Fruit fly (Drosophila melanogaster) whole organism, embryonic: Measurements from ENCODE around the gene MCTS1.
A peak's percentile ranks its signal among the peaks of the same experiment; 100 is the strongest.

Source experiments
- CG10565 ChIP-seq: fragments of 200-800 bp; sonication (Bioruptor generic); optimal IDR thresholded peaks from 3 replicates; lab custom pipeline; 2016; ENCODE audit warnings: missing biosample characterization, mild to moderate bottlenecking, missing genetic modification characterization
- CG10654 ChIP-seq: fragments of 200-800 bp; sonication (Bioruptor generic); optimal IDR thresholded peaks from 2 replicates; lab custom pipeline; 2016; ENCODE audit warnings: missing biosample characterization, missing genetic modification characterization
- CG11695 ChIP-seq: fragments of 200-800 bp; sonication (Bioruptor generic); IDR thresholded peaks from 3 replicates; pipeline ENCODE4 v1.3.6; 2022; ENCODE audit warnings: missing biosample characterization, missing genetic modification characterization
- CG12299 ChIP-seq: fragments of 200-800 bp; sonication (Bioruptor generic); optimal IDR thresholded peaks from 2 replicates; lab custom pipeline; 2018; ENCODE audit warnings: missing biosample characterization, mild to moderate bottlenecking, missing genetic modification characterization
- CG13775 ChIP-seq: fragments of 200-800 bp; sonication (Bioruptor generic); optimal IDR thresholded peaks from 3 replicates; lab custom pipeline; 2017; ENCODE audit warnings: missing biosample characterization, mild to moderate bottlenecking, missing genetic modification characterization
- CG2199 ChIP-seq: fragments of 200-800 bp; sonication (Bioruptor generic); IDR thresholded peaks from 3 replicates; pipeline ENCODE4 v1.3.6; 2022; ENCODE audit warnings: missing biosample characterization, missing genetic modification characterization
- CG3281 ChIP-seq: fragments of 200-800 bp; sonication (Bioruptor generic); optimal IDR thresholded peaks from 3 replicates; lab custom pipeline; 2017; ENCODE audit warnings: missing biosample characterization, mild to moderate bottlenecking, missing genetic modification characterization
- CG3838 ChIP-seq: fragments of 200-800 bp; sonication (Bioruptor generic); optimal IDR thresholded peaks from 3 replicates; lab custom pipeline; 2016; ENCODE audit warnings: missing biosample characterization, missing genetic modification characterization
- CG42726 ChIP-seq: fragments of 200-800 bp; sonication (Bioruptor generic); IDR thresholded peaks from 2 replicates; pipeline ENCODE4 v1.3.6; 2022; ENCODE audit warnings: missing biosample characterization, missing genetic modification characterization; ENCODE audit not compliant: partially characterized antibody
- CG4707 ChIP-seq: fragments of 200-800 bp; sonication (Bioruptor generic); optimal IDR thresholded peaks from 2 replicates; lab custom pipeline; 2018; ENCODE audit warnings: missing biosample characterization, mild to moderate bottlenecking, missing genetic modification characterization, moderate library complexity
- CG6175 ChIP-seq: fragments of 200-800 bp; sonication (Bioruptor generic); IDR thresholded peaks from 3 replicates; pipeline ENCODE4 v1.3.6; 2022; ENCODE audit warnings: missing biosample characterization, missing genetic modification characterization
- CG6654 ChIP-seq: fragments of 200-800 bp; sonication (Bioruptor generic); optimal IDR thresholded peaks from 2 replicates; lab custom pipeline; 2017; ENCODE audit warnings: missing biosample characterization, mild to moderate bottlenecking, missing genetic modification characterization
- CG6689 ChIP-seq: fragments of 200-800 bp; sonication (Bioruptor generic); IDR thresholded peaks from 2 replicates; pipeline ENCODE4 v1.3.6; 2022; ENCODE audit warnings: missing biosample characterization, missing genetic modification characterization
- CG9817 ChIP-seq: fragments of 200-800 bp; sonication (Bioruptor generic); optimal IDR thresholded peaks from 2 replicates; lab custom pipeline; 2018; ENCODE audit warnings: missing biosample characterization, mild to moderate bottlenecking, missing genetic modification characterization, moderate library complexity
- Dad ChIP-seq: fragments of 200-800 bp; sonication (Bioruptor generic); optimal IDR thresholded peaks from 3 replicates; lab custom pipeline; 2016; ENCODE audit warnings: missing biosample characterization, missing genetic modification characterization
- Doc2 ChIP-seq: fragments of 200-800 bp; sonication (Bioruptor generic); IDR thresholded peaks from 2 replicates; pipeline ENCODE4 v1.3.6; 2022; ENCODE audit warnings: missing biosample characterization, missing genetic modification characterization
- E2f1 ChIP-seq: fragments of 200-800 bp; sonication (Bioruptor generic); IDR thresholded peaks from 2 replicates; pipeline ENCODE4 v1.3.6; 2022; ENCODE audit warnings: missing biosample characterization, missing genetic modification characterization
- Fer3 ChIP-seq: fragments of 200-800 bp; sonication (Bioruptor generic); optimal IDR thresholded peaks from 2 replicates; lab custom pipeline; 2018; ENCODE audit warnings: missing biosample characterization, mild to moderate bottlenecking, missing genetic modification characterization, moderate library complexity
- GATAe ChIP-seq: fragments of 200-800 bp; sonication (Bioruptor generic); conservative IDR thresholded peaks from 2 replicates; pipeline ENCODE4 v1.3.6; 2022; ENCODE audit warnings: missing biosample characterization, missing genetic modification characterization
- HLH4C ChIP-seq: fragments of 200-800 bp; sonication (Bioruptor generic); IDR thresholded peaks from 3 replicates; pipeline ENCODE4 v1.3.6; 2022; ENCODE audit warnings: missing biosample characterization, missing genetic modification characterization; ENCODE audit not compliant: partially characterized antibody
- Hand ChIP-seq: fragments of 200-800 bp; sonication (Bioruptor generic); optimal IDR thresholded peaks from 2 replicates; lab custom pipeline; 2017; ENCODE audit warnings: mild to moderate bottlenecking, missing biosample characterization, missing genetic modification reagents, missing genetic modification characterization
- HmgZ ChIP-seq: fragments of 200-800 bp; sonication (Bioruptor generic); optimal IDR thresholded peaks from 2 replicates; lab custom pipeline; 2018; ENCODE audit warnings: missing biosample characterization, mild to moderate bottlenecking, missing genetic modification characterization
- Med ChIP-seq: fragments of 200-800 bp; sonication (Bioruptor generic); peaks from one replicate; lab custom pipeline; 2016; ENCODE audit warnings: missing biosample characterization, missing genetic modification characterization, mild to moderate bottlenecking, inconsistent platforms, moderate library complexity
- NfI ChIP-seq: fragments of 200-800 bp; sonication (Bioruptor generic); optimal IDR thresholded peaks from 3 replicates; lab custom pipeline; 2018; ENCODE audit warnings: missing biosample characterization, mild to moderate bottlenecking, missing genetic modification characterization, moderate library complexity
- Optix ChIP-seq: fragments of 200-800 bp; sonication (Bioruptor generic); IDR thresholded peaks from 3 replicates; pipeline ENCODE4 v1.3.6; 2022; ENCODE audit warnings: missing biosample characterization, missing genetic modification characterization
- Six4 ChIP-seq: fragments of 200-800 bp; sonication (Bioruptor generic); optimal IDR thresholded peaks from 2 replicates; lab custom pipeline; 2016; ENCODE audit warnings: missing biosample characterization, missing genetic modification characterization
- Stat92E ChIP-seq, 3 experiments: fragments of >200 bp in 2 of 3; fragments of 200-800 bp in 1 of 3; sonication (Bioruptor generic) in 1 of 3; optimal IDR thresholded peaks; 2 replicates each; lab custom pipeline; 2017 to 2019; ENCODE audit warnings: missing biosample characterization in 3 of 3, missing genetic modification characterization in 3 of 3, mild to moderate bottlenecking in 1 of 3, moderate library complexity in 1 of 3
- ac ChIP-seq: fragments of 200-800 bp; sonication (Bioruptor generic); optimal IDR thresholded peaks from 3 replicates; lab custom pipeline; 2017; ENCODE audit warnings: missing biosample characterization, mild to moderate bottlenecking, missing genetic modification characterization
- bigmax ChIP-seq: fragments of 200-800 bp; sonication (Bioruptor generic); optimal IDR thresholded peaks from 2 replicates; lab custom pipeline; 2018; ENCODE audit warnings: missing biosample characterization, mild to moderate bottlenecking, missing genetic modification characterization
- bsh ChIP-seq, 2 experiments: fragments of 200-800 bp; sonication (Bioruptor generic); optimal IDR thresholded peaks; 2 replicates each; lab custom pipeline; 2017 to 2018; ENCODE audit warnings: mild to moderate bottlenecking in 2 of 2, missing biosample characterization in 2 of 2, missing genetic modification characterization in 2 of 2, moderate library complexity in 1 of 2
- caup ChIP-seq: fragments of 200-800 bp; sonication (Bioruptor generic); optimal IDR thresholded peaks from 3 replicates; lab custom pipeline; 2017; ENCODE audit warnings: missing biosample characterization, mild to moderate bottlenecking, missing genetic modification characterization, moderate library complexity; ENCODE audit not compliant: severe bottlenecking
- cg ChIP-seq: fragments of 200-800 bp; sonication (Bioruptor generic); optimal IDR thresholded peaks from 3 replicates; lab custom pipeline; 2019; ENCODE audit warnings: missing biosample characterization, mild to moderate bottlenecking, missing genetic modification characterization, moderate library complexity
- croc ChIP-seq: fragments of 200-800 bp; sonication (Bioruptor generic); conservative IDR thresholded peaks from 3 replicates; pipeline ENCODE4 v1.3.6; 2022; ENCODE audit warnings: missing biosample characterization, missing genetic modification characterization
- dan ChIP-seq: fragments of 200-800 bp; sonication (Bioruptor generic); IDR thresholded peaks from 2 replicates; pipeline ENCODE4 v1.3.6; 2022; ENCODE audit warnings: missing biosample characterization, missing genetic modification characterization
- danr ChIP-seq: fragments of 200-800 bp; sonication (Bioruptor generic); IDR thresholded peaks from 2 replicates; pipeline ENCODE4 v1.3.6; 2022; ENCODE audit warnings: missing biosample characterization, missing genetic modification characterization
- dm ChIP-seq: fragments of 200-800 bp; sonication (Bioruptor generic); optimal IDR thresholded peaks from 3 replicates; lab custom pipeline; 2016; ENCODE audit warnings: missing biosample characterization, missing genetic modification characterization
- en ChIP-seq: fragments of 200-800 bp; sonication (Bioruptor generic); optimal IDR thresholded peaks from 2 replicates; lab custom pipeline; 2016; ENCODE audit warnings: missing biosample characterization, missing genetic modification characterization
- ewg ChIP-seq: fragments of 200-800 bp; sonication (Bioruptor generic); optimal IDR thresholded peaks from 3 replicates; lab custom pipeline; 2017; ENCODE audit warnings: mild to moderate bottlenecking, missing biosample characterization, missing genetic modification reagents, missing genetic modification characterization
- fd102C ChIP-seq: fragments of 200-800 bp; sonication (Bioruptor generic); optimal IDR thresholded peaks from 2 replicates; lab custom pipeline; 2018; ENCODE audit warnings: missing biosample characterization, mild to moderate bottlenecking, missing genetic modification characterization, moderate library complexity
- maf-S ChIP-seq: fragments of 200-800 bp; sonication (Bioruptor generic); optimal IDR thresholded peaks from 2 replicates; lab custom pipeline; 2016; ENCODE audit warnings: missing biosample characterization, missing genetic modification characterization
- nau ChIP-seq: fragments of 200-800 bp; sonication (Bioruptor generic); optimal IDR thresholded peaks from 3 replicates; lab custom pipeline; 2017; ENCODE audit warnings: missing biosample characterization, mild to moderate bottlenecking, missing genetic modification characterization, missing genetic modification reagents
- org-1 ChIP-seq: fragments of 200-800 bp; sonication (Bioruptor generic); optimal IDR thresholded peaks from 2 replicates; lab custom pipeline; 2017; ENCODE audit warnings: missing biosample characterization, missing genetic modification characterization
- pita ChIP-seq: fragments of 200-800 bp; sonication (Bioruptor generic); optimal IDR thresholded peaks from 2 replicates; lab custom pipeline; 2017; ENCODE audit warnings: missing biosample characterization, mild to moderate bottlenecking, missing genetic modification characterization
- pum ChIP-seq: fragments of 200-800 bp; sonication (Bioruptor generic); optimal IDR thresholded peaks from 2 replicates; lab custom pipeline; 2016; ENCODE audit warnings: missing biosample characterization, missing genetic modification characterization
- ranshi ChIP-seq: fragments of 200-800 bp; sonication (Bioruptor generic); IDR thresholded peaks from 2 replicates; pipeline ENCODE4 v1.3.6; 2022; ENCODE audit warnings: missing biosample characterization, missing genetic modification characterization
- salm ChIP-seq: fragments of 200-800 bp; sonication (Bioruptor generic); optimal IDR thresholded peaks from 2 replicates; lab custom pipeline; 2018; ENCODE audit warnings: missing biosample characterization, mild to moderate bottlenecking, missing genetic modification characterization
- sens-2 ChIP-seq: fragments of 200-800 bp; sonication (Bioruptor generic); IDR thresholded peaks from 2 replicates; pipeline ENCODE4 v1.3.6; 2022; ENCODE audit warnings: missing biosample characterization, missing genetic modification characterization
- so ChIP-seq: fragments of 200-800 bp; sonication (Bioruptor generic); IDR thresholded peaks from 3 replicates; pipeline ENCODE4 v1.3.6; 2022; ENCODE audit warnings: missing biosample characterization, missing genetic modification characterization
- sr ChIP-seq: fragments of 200-800 bp; sonication (Bioruptor generic); IDR thresholded peaks from 3 replicates; pipeline ENCODE4 v1.3.6; 2022; ENCODE audit warnings: missing biosample characterization, missing genetic modification characterization
- sug ChIP-seq: fragments of 200-800 bp; optimal IDR thresholded peaks from 2 replicates; lab custom pipeline; 2019; ENCODE audit warnings: missing biosample characterization, mild to moderate bottlenecking, missing genetic modification characterization, moderate library complexity
- usp ChIP-seq: fragments of >200 bp; optimal IDR thresholded peaks from 2 replicates; lab custom pipeline; 2017; ENCODE audit warnings: missing biosample characterization, missing genetic modification characterization

MCTS1 gene

DNA sequence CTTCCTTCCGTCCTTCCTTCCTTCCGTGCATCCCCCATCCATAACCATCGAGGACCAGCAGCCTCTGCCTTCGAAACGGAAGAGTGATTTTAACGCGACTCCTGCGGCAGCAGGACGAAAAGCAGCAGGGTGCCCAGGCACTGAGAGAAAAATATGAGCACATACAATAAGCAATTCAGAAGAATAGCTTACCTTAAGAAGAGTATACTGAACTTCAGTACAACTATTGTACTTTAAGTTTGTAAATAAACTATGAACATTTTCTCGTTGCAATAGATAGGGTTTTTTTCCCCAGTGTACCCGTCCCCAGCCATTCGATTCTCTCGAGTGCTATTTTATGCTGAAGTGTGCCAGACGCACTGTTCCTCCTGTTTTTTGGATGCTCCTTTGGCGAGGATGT, 6.0 kb upstream of the MCTS1 start (continued):
- TF ChIP-seq so (GFP tag; lab: Robert Waterston, UW) (peak; percentile 71; the same call in 2 of the 3 replicates), Fer3 (peak; percentile 61), CG42726 (GFP tag; lab: Robert Waterston, UW) (no peak), danr (GFP tag; lab: Robert Waterston, UW) (peak; percentile 50; the same call in 1 of the 2 replicates), Optix (GFP tag; lab: Robert Waterston, UW) (peak; percentile 73), pita (GFP tag; lab: Kevin White, UChicago) (no peak), ac (GFP tag; lab: Kevin White, UChicago) (peak; percentile 63), Med (peak; percentile 92), CG13775 (GFP tag; lab: Kevin White, UChicago) (peak; percentile 70), salm (tag; lab: Kevin White, UChicago) (peak; percentile 65), HmgZ (tag; lab: Kevin White, UChicago) (peak; percentile 68), E2f1 (GFP tag; lab: Robert Waterston, UW) (peak; percentile 76), usp (GFP tag; lab: Kevin White, UChicago) (no peak), Doc2 (GFP tag; lab: Robert Waterston, UW) (no peak), Hand (GFP tag; lab: Kevin White, UChicago) (peak; percentile 77), caup (GFP tag; lab: Kevin White, UChicago) (peak; percentile 75), CG6689 (GFP tag; lab: Robert Waterston, UW) (peak; percentile 78), CG4707 (GFP tag; lab: Kevin White, UChicago) (peak; percentile 36), GATAe (GFP tag; lab: Robert Waterston, UW) (no peak), en (GFP tag; lab: Kevin White, UChicago) (peak; percentile 61), sr (GFP tag; lab: Robert Waterston, UW) (no peak), NfI (peak; percentile 60), fd102C (GFP tag; lab: Kevin White, UChicago) (peak; percentile 45), Stat92E (GFP tag; optimal IDR thresholded peaks at IDR 0.05; lab: Kevin White, UChicago) (no peak), CG9817 (tag; lab: Kevin White, UChicago) (peak; percentile 68), nau (GFP tag; lab: Kevin White, UChicago) (peak; percentile 44), org-1 (GFP tag; lab: Kevin White, UChicago) (peak; percentile 80), CG6654 (peak; percentile 48), bigmax (GFP tag; lab: Kevin White, UChicago) (no peak), CG10565 (no peak), sens-2 (GFP tag; lab: Robert Waterston, UW) (peak; percentile 67), CG3838 (GFP tag; lab: Kevin White, UChicago) (no peak), CG3281 (peak; percentile 60), CG10654 (GFP tag; lab: Kevin White, UChicago) (peak; percentile 55), CG2199 (GFP tag; lab: Robert Waterston, UW) (no peak), dan (peak; percentile 24; the same call in 1 of the 2 replicates), croc (GFP tag; lab: Robert Waterston, UW) (peak; percentile 77), Dad (peak; percentile 52), bsh (GFP tag; optimal IDR thresholded peaks at IDR 0.05; lab: Kevin White, UChicago) (peak in 1 of 2 experiments; percentile 85), dm (GFP tag; lab: Kevin White, UChicago) (peak; percentile 53), ranshi (GFP tag; lab: Robert Waterston, UW) (peak; percentile 76), CG11695 (GFP tag; lab: Robert Waterston, UW) (peak; percentile 66; the same call in 2 of the 3 replicates), CG12299 (tag; lab: Kevin White, UChicago) (peak; percentile 74), sug (peak; percentile 52), pum (GFP tag; lab: Kevin White, UChicago) (peak; percentile 76), maf-S (peak; percentile 79), ewg (GFP tag; lab: Kevin White, UChicago) (peak; percentile 68), cg (GFP tag; lab: Kevin White, UChicago) (no peak), Six4 (GFP tag; lab: Kevin White, UChicago) (peak; percentile 69), HLH4C (no peak), CG6175 (GFP tag; lab: Robert Waterston, UW) (no peak)
